Worm (Caenorhabditis elegans): ENCODE results near the gene mmab-1.
A peak's percentile ranks its signal among the peaks of the same experiment; 100 is the strongest.

Gene mmab-1

DNA sequence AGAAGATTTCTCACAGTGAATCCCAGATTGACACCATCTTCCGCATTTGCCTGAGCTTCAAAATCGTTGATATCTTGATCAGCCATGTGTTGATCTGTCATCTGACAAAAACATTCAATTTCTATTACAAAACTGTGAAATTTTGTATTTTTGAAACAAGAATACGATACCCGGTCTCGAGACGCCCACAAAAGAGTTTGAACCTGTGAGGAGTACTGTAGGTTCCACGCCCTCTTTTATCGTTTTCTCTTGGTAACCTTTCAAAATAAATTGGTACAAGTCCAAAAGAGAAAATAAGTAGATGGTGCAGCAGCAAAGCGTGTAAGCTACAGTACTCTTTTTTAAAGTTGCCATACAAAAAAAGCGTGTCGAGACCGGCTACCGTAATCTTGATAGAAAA is 12.0 kb downstream of the mmab-1 start, which contains the start of gene F26F4.12:
Gene F26F4.12, minus strand, starts transcription at position 101 of the 400 bp plus-strand sequence.
- TF ChIP-seq T22C8.4 (GFP tag; IDR thresholded peaks at IDR 0.05) = no peak
- TF ChIP-seq cog-1 (tag; optimal IDR thresholded peaks at IDR 0.05) = no peak
- no peak for TF ChIP-seq ztf-29 (GFP tag; IDR thresholded peaks at IDR 0.05)
- no peak for TF ChIP-seq klf-2 (GFP tag; conservative IDR thresholded peaks at IDR 0.05)
- TF ChIP-seq med-1 (GFP tag; optimal IDR thresholded peaks at IDR 0.05; ENCODE audit: insufficient read depth) = no peak
- no peak for TF ChIP-seq ref-1 (GFP tag; conservative IDR thresholded peaks at IDR 0.05)
- no peak for TF ChIP-seq tab-1 (GFP tag; IDR thresholded peaks at IDR 0.05)
- TF ChIP-seq ztf-23 (GFP tag; IDR thresholded peaks at IDR 0.05) = no peak
- TF ChIP-seq flt-1 (GFP tag; IDR thresholded peaks at IDR 0.05) = no peak

DNA sequence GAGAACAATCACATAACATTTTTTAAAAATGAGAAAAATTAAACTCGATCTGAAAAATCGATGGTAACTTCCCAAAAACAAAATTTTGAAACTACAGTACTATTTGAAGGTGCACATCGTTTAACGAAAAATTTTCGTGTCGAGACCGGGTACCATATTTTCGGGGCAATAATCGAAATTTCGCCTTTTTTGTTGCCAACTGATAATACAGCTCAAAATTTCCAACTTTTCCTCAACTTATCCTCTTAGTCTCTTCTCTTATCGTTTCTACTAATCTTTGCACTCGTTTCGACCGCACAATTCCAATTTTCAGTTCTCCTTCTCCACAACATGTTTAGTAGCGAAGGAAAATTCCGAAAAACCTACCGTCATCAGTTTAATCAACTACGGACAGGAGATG is 15.0 kb downstream of the mmab-1 start, which contains the start of gene rom-1:
Gene rom-1, plus strand, starts transcription at position 301 of the 400 bp plus-strand sequence.
- no peak for TF ChIP-seq ztf-23 (GFP tag; IDR thresholded peaks at IDR 0.05)

ce11 chrIII:4906365-4906764 is 15.5 kb downstream of the mmab-1 start:
- no peak for TF ChIP-seq T22C8.4 (GFP tag; IDR thresholded peaks at IDR 0.05)
- no peak for TF ChIP-seq cog-1 (tag; optimal IDR thresholded peaks at IDR 0.05)
- no peak for TF ChIP-seq med-1 (GFP tag; optimal IDR thresholded peaks at IDR 0.05; ENCODE audit: insufficient read depth)
- no peak for TF ChIP-seq ztf-29 (GFP tag; IDR thresholded peaks at IDR 0.05)
- no peak for TF ChIP-seq ztf-23 (GFP tag; IDR thresholded peaks at IDR 0.05)
- TF ChIP-seq tab-1 (GFP tag; IDR thresholded peaks at IDR 0.05) = no peak
- TF ChIP-seq klf-2 (GFP tag; conservative IDR thresholded peaks at IDR 0.05) = no peak
- no peak for TF ChIP-seq flt-1 (GFP tag; IDR thresholded peaks at IDR 0.05)
- TF ChIP-seq ref-1 (GFP tag; conservative IDR thresholded peaks at IDR 0.05) = no peak

- TF ChIP-seq klf-2 (GFP tag; conservative IDR thresholded peaks at IDR 0.05) (no peak), flt-1 (GFP tag; IDR thresholded peaks at IDR 0.05) (no peak), tab-1 (GFP tag; IDR thresholded peaks at IDR 0.05) (no peak), T22C8.4 (GFP tag; IDR thresholded peaks at IDR 0.05) (no peak), cog-1 (tag; optimal IDR thresholded peaks at IDR 0.05) (no peak), med-1 (GFP tag; optimal IDR thresholded peaks at IDR 0.05; ENCODE audit: insufficient read depth) (no peak), ztf-29 (GFP tag; IDR thresholded peaks at IDR 0.05) (no peak), ref-1 (GFP tag; conservative IDR thresholded peaks at IDR 0.05) (no peak), ztf-23 (GFP tag; IDR thresholded peaks at IDR 0.05) (no peak)
Measured at ce11 chrIII:4905405-4905804, 16.5 kb downstream of the mmab-1 start, which contains the start of gene F26F4.8. Gene F26F4.8, minus strand, starts transcription at chrIII:4905473.

ce11 chrIII:4903784-4904183 is 18.1 kb downstream of the mmab-1 start, which contains the start of gene kbp-2:
Gene kbp-2, minus strand, starts transcription at chrIII:4903884.
- TF ChIP-seq ref-1 (GFP tag; conservative IDR thresholded peaks at IDR 0.05) (no peak), T22C8.4 (GFP tag; IDR thresholded peaks at IDR 0.05) (no peak), klf-2 (GFP tag; conservative IDR thresholded peaks at IDR 0.05) (no peak)

DNA sequence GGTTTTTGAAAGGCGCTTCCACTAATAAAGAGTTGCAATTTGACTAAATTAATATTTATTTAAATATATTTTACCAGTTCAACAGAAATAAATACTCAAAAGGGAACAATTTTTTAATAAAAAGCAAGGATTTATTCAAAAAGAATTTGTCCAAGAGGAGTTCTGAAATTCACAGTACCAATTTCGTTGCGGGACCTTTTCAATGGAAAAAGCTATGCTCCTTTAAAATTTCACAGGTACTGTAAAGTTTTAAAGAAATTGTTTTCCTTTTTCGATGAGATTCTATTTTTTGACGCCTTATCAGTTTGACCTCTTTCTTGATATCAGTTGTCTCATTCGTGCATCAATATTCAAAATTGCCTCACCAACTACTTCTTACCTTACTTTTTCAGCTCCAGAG is 21.7 kb downstream of the mmab-1 start, which contains the start of gene tag-340:
Gene tag-340, plus strand, starts transcription at position 249 of the 400 bp plus-strand sequence.
- TF ChIP-seq tab-1 (GFP tag; IDR thresholded peaks at IDR 0.05) = no peak
- no peak for TF ChIP-seq med-1 (GFP tag; optimal IDR thresholded peaks at IDR 0.05; ENCODE audit: insufficient read depth)
- TF ChIP-seq ref-1 (GFP tag; conservative IDR thresholded peaks at IDR 0.05) = no peak
- TF ChIP-seq ztf-29 (GFP tag; IDR thresholded peaks at IDR 0.05) = no peak
- no peak for TF ChIP-seq ztf-23 (GFP tag; IDR thresholded peaks at IDR 0.05)
- TF ChIP-seq flt-1 (GFP tag; IDR thresholded peaks at IDR 0.05) = no peak
- TF ChIP-seq cog-1 (tag; optimal IDR thresholded peaks at IDR 0.05) = no peak
- TF ChIP-seq klf-2 (GFP tag; conservative IDR thresholded peaks at IDR 0.05) = no peak
- no peak for TF ChIP-seq T22C8.4 (GFP tag; IDR thresholded peaks at IDR 0.05)

ce11 chrIII:4899728-4900127 is 22.2 kb downstream of the mmab-1 start:
- TF ChIP-seq flt-1 (GFP tag; IDR thresholded peaks at IDR 0.05) (peak; percentile 84), ztf-29 (GFP tag; IDR thresholded peaks at IDR 0.05) (no peak), med-1 (GFP tag; optimal IDR thresholded peaks at IDR 0.05; ENCODE audit: insufficient read depth) (no peak), T22C8.4 (GFP tag; IDR thresholded peaks at IDR 0.05) (peak; percentile 36; the same call in 1 of the 2 replicates), ref-1 (GFP tag; conservative IDR thresholded peaks at IDR 0.05) (no peak), tab-1 (GFP tag; IDR thresholded peaks at IDR 0.05) (no peak), cog-1 (tag; optimal IDR thresholded peaks at IDR 0.05) (peak; percentile 95), klf-2 (GFP tag; conservative IDR thresholded peaks at IDR 0.05) (no peak), ztf-23 (GFP tag; IDR thresholded peaks at IDR 0.05) (peak; percentile 94)

DNA sequence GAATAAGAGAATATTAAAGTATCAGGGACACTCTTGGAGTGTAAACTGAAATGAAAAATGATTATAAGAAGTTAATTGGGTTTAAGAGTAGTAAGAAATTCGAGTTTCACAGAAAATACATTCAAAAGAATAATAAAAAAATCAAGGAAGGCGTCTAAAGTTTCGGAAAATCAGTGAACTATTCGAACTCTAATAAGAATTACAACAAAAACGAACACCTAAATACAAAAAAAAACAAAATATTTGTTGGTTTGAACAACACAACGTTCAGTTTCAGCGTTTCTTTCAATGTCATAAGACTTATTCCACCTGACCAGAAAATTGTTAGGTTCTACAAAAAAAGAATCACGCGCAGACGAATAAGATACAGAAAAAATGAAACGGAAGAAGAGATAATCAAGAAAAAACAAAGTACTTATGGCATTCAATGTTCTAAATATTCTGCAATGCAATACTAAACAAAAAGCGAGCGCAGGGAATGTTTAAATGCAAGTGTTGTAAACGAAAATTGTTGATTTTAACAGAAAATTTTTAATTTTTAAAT is 22.8 kb downstream of the mmab-1 start, which contains the start of gene nhl-2:
Gene nhl-2, minus strand, starts transcription at position 51 of the 544 bp plus-strand sequence.
- TF ChIP-seq ztf-23 (GFP tag; IDR thresholded peaks at IDR 0.05) (no peak), tab-1 (GFP tag; IDR thresholded peaks at IDR 0.05) (no peak), med-1 (GFP tag; optimal IDR thresholded peaks at IDR 0.05; ENCODE audit: insufficient read depth) (no peak), ref-1 (GFP tag; conservative IDR thresholded peaks at IDR 0.05) (no peak), cog-1 (tag; optimal IDR thresholded peaks at IDR 0.05) (no peak), ztf-29 (GFP tag; IDR thresholded peaks at IDR 0.05) (no peak), klf-2 (GFP tag; conservative IDR thresholded peaks at IDR 0.05) (no peak)

DNA sequence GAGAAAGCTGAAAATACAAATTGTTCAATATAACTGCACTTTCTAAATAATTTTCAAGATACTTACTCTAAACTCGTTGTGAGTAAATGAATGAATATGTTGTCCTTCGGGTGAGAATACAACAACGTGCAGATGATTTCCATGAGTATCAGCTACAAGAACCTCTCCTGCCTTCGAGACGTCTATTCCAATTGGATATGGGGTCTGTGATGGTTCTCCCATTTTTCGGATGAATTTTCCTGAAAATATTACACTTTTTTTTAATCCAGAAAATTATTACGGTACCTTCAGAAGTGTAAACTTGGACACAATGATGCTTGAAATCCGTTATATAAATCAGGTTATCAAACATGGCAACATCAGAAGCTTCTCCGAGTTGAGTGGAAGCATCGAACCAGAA is 26.6 kb downstream of the mmab-1 start:
- TF ChIP-seq tab-1 (GFP tag; IDR thresholded peaks at IDR 0.05) (no peak), ztf-29 (GFP tag; IDR thresholded peaks at IDR 0.05) (no peak), ztf-23 (GFP tag; IDR thresholded peaks at IDR 0.05) (no peak), ref-1 (GFP tag; conservative IDR thresholded peaks at IDR 0.05) (no peak), T22C8.4 (GFP tag; IDR thresholded peaks at IDR 0.05) (no peak), cog-1 (tag; optimal IDR thresholded peaks at IDR 0.05) (no peak), flt-1 (GFP tag; IDR thresholded peaks at IDR 0.05) (no peak), klf-2 (GFP tag; conservative IDR thresholded peaks at IDR 0.05) (no peak), med-1 (GFP tag; optimal IDR thresholded peaks at IDR 0.05; ENCODE audit: insufficient read depth) (no peak)

- TF ChIP-seq tab-1 (GFP tag; IDR thresholded peaks at IDR 0.05) (no peak), flt-1 (GFP tag; IDR thresholded peaks at IDR 0.05) (no peak)
Measured at ce11 chrIII:4893540-4893939, 28.4 kb downstream of the mmab-1 start, which contains the start of gene F26F4.6. Gene F26F4.6, minus strand, starts transcription at chrIII:4893640.

Data from whole organism, midembryonic.